Worm (Caenorhabditis elegans) whole organism, late embryonic: ENCODE measurements around the gene hex-2.

Experiments
- C38D4.7 ChIP-seq: fragments of 200-800 bp; sonication (Bioruptor generic); optimal IDR thresholded peaks from 2 replicates; lab custom pipeline; 2018; ENCODE audit warnings: mild to moderate bottlenecking, missing genetic modification characterization, moderate library complexity, missing compliant biosample characterization
- F13H6.1 ChIP-seq: sonication (generic microtip); optimal IDR thresholded peaks from 2 replicates; lab custom pipeline; 2016; ENCODE audit warnings: missing genetic modification characterization, missing compliant biosample characterization
- K09A11.1 ChIP-seq: sonication (generic microtip); optimal IDR thresholded peaks from 2 replicates; lab custom pipeline; 2017; ENCODE audit warnings: antibody characterized with exemption, mild to moderate bottlenecking, missing genetic modification characterization, missing compliant biosample characterization; ENCODE audit not compliant: insufficient read depth
- T23F11.4 ChIP-seq: fragments of 200-800 bp; sonication (Bioruptor generic); optimal IDR thresholded peaks from 2 replicates; lab custom pipeline; 2018; ENCODE audit warnings: mild to moderate bottlenecking, missing genetic modification characterization, missing compliant biosample characterization
- Y22D7AL.16 ChIP-seq: sonication (generic microtip); optimal IDR thresholded peaks from 2 replicates; lab custom pipeline; 2016; ENCODE audit warnings: missing genetic modification characterization, missing compliant biosample characterization
- ceh-18 ChIP-seq: sonication (generic microtip); optimal IDR thresholded peaks from 2 replicates; lab custom pipeline; 2016; ENCODE audit warnings: missing genetic modification characterization, missing compliant biosample characterization
- ceh-19 ChIP-seq: fragments of 200-800 bp; sonication (Bioruptor generic); optimal IDR thresholded peaks from 2 replicates; lab custom pipeline; 2018; ENCODE audit warnings: mild to moderate bottlenecking, missing genetic modification characterization, missing compliant biosample characterization
- ceh-30 ChIP-seq: fragments of 150-350 bp; optimal IDR thresholded peaks from 2 replicates; lab custom pipeline; 2014; ENCODE audit warnings: missing biosample characterization, missing genetic modification characterization
- ceh-31 ChIP-seq: sonication (generic microtip); optimal IDR thresholded peaks from 2 replicates; lab custom pipeline; 2016; ENCODE audit warnings: missing genetic modification characterization, missing compliant biosample characterization
- ceh-34 ChIP-seq: sonication (generic microtip); optimal IDR thresholded peaks from 2 replicates; lab custom pipeline; 2016; ENCODE audit warnings: mild to moderate bottlenecking, missing genetic modification characterization, missing compliant biosample characterization
- ceh-6 ChIP-seq: fragments of 200-800 bp; sonication (Bioruptor generic); optimal IDR thresholded peaks from 2 replicates; lab custom pipeline; 2018; ENCODE audit warnings: mild to moderate bottlenecking, missing genetic modification characterization, missing compliant biosample characterization
- ceh-9 ChIP-seq: sonication (generic microtip); optimal IDR thresholded peaks from 2 replicates; lab custom pipeline; 2016; ENCODE audit warnings: mild to moderate bottlenecking, missing genetic modification characterization, inconsistent platforms, missing compliant biosample characterization
- che-1 ChIP-seq: sonication (generic microtip); optimal IDR thresholded peaks from 2 replicates; lab custom pipeline; 2016; ENCODE audit warnings: mild to moderate bottlenecking, missing genetic modification characterization, missing compliant biosample characterization
- dve-1 ChIP-seq: sonication (generic microtip); optimal IDR thresholded peaks from 2 replicates; lab custom pipeline; 2017; ENCODE audit warnings: antibody characterized with exemption, mild to moderate bottlenecking, missing genetic modification characterization, missing compliant biosample characterization
- elt-2 ChIP-seq: sonication (generic microtip); optimal IDR thresholded peaks from 2 replicates; lab custom pipeline; 2016; ENCODE audit warnings: missing genetic modification reagents, missing genetic modification characterization, missing compliant biosample characterization
- ets-4 ChIP-seq: sonication (generic microtip); optimal IDR thresholded peaks from 2 replicates; lab custom pipeline; 2016; ENCODE audit warnings: missing genetic modification characterization, missing compliant biosample characterization
- fkh-6 ChIP-seq: sonication (generic microtip); optimal IDR thresholded peaks from 2 replicates; lab custom pipeline; 2016; ENCODE audit warnings: missing genetic modification characterization, missing compliant biosample characterization
- gmeb-2 ChIP-seq: sonication (generic microtip); optimal IDR thresholded peaks from 2 replicates; lab custom pipeline; 2016; ENCODE audit warnings: missing genetic modification characterization, inconsistent platforms, missing compliant biosample characterization
- hlh-8 ChIP-seq: sonication (generic microtip); optimal IDR thresholded peaks from 2 replicates; lab custom pipeline; 2016; ENCODE audit warnings: missing genotype, missing genetic modification characterization, missing compliant biosample characterization
- lim-6 ChIP-seq: sonication (generic microtip); optimal IDR thresholded peaks from 2 replicates; lab custom pipeline; 2016; ENCODE audit warnings: missing genetic modification characterization, missing compliant biosample characterization
- madf-2 ChIP-seq: sonication (generic microtip); optimal IDR thresholded peaks from 2 replicates; lab custom pipeline; 2017; ENCODE audit warnings: missing genetic modification characterization, missing compliant biosample characterization
- mec-3 ChIP-seq: sonication (generic microtip); optimal IDR thresholded peaks from 2 replicates; lab custom pipeline; 2016; ENCODE audit warnings: borderline replicate concordance, missing genetic modification characterization, missing compliant biosample characterization
- nfya-1 ChIP-seq: sonication (generic microtip); optimal IDR thresholded peaks from 2 replicates; lab custom pipeline; 2017; ENCODE audit warnings: missing genetic modification characterization, mild to moderate bottlenecking, missing compliant biosample characterization, antibody characterized with exemption, moderate library complexity
- nhr-11 ChIP-seq: fragments of 150-350 bp; optimal IDR thresholded peaks from 2 replicates; lab custom pipeline; 2014; ENCODE audit warnings: missing biosample characterization, missing genetic modification characterization
- nhr-232 ChIP-seq: sonication (generic microtip); optimal IDR thresholded peaks from 2 replicates; lab custom pipeline; 2016; ENCODE audit warnings: missing genetic modification characterization, missing compliant biosample characterization
- pag-3 ChIP-seq: sonication (generic microtip); optimal IDR thresholded peaks from 2 replicates; lab custom pipeline; 2016; ENCODE audit warnings: missing compliant biosample characterization, missing genetic modification characterization, borderline replicate concordance
- pax-1 ChIP-seq: fragments of 150-350 bp; optimal IDR thresholded peaks from 2 replicates; lab custom pipeline; 2014; ENCODE audit warnings: missing biosample characterization, missing genetic modification characterization
- pros-1 ChIP-seq: fragments of 150-350 bp; optimal IDR thresholded peaks from 2 replicates; lab custom pipeline; 2014; ENCODE audit warnings: missing biosample characterization, missing genetic modification reagents, missing genetic modification characterization
- sox-2 ChIP-seq: fragments of 200-800 bp; sonication (Bioruptor generic); IDR thresholded peaks from 2 replicates; pipeline ENCODE4 v1.3.6; 2022; ENCODE audit warnings: missing genetic modification reagents, missing genetic modification characterization, missing compliant biosample characterization
- tbx-2 ChIP-seq: sonication (generic microtip); optimal IDR thresholded peaks from 2 replicates; lab custom pipeline; 2016; ENCODE audit warnings: missing genetic modification characterization, missing compliant biosample characterization
- unc-3 ChIP-seq, 2 experiments: fragments of 200-800 bp in 1 of 2; sonication (Bioruptor generic) in 1 of 2; sonication (generic microtip) in 1 of 2; conservative IDR thresholded peaks in 1 of 2; optimal IDR thresholded peaks in 1 of 2; 2 replicates each; pipeline versions ENCODE4 v1.3.6 to Lab custom; 2016 to 2022; ENCODE audit warnings: missing compliant biosample characterization in 2 of 2, missing genetic modification characterization in 2 of 2, missing genetic modification reagents in 1 of 2
- unc-42 ChIP-seq: sonication (generic microtip); optimal IDR thresholded peaks from 2 replicates; lab custom pipeline; 2016; ENCODE audit warnings: missing genotype, missing genetic modification characterization, missing compliant biosample characterization
- unc-55 ChIP-seq: sonication (generic microtip); optimal IDR thresholded peaks from 2 replicates; lab custom pipeline; 2017; ENCODE audit warnings: missing biosample characterization, missing genetic modification reagents, missing genetic modification characterization
- unc-86 ChIP-seq: sonication (generic microtip); optimal IDR thresholded peaks from 2 replicates; lab custom pipeline; 2016; ENCODE audit warnings: missing genetic modification characterization, missing compliant biosample characterization
- ztf-16 ChIP-seq: sonication (generic microtip); optimal IDR thresholded peaks from 2 replicates; lab custom pipeline; 2017; ENCODE audit warnings: missing genetic modification characterization, missing compliant biosample characterization

hex-2 gene

DNA sequence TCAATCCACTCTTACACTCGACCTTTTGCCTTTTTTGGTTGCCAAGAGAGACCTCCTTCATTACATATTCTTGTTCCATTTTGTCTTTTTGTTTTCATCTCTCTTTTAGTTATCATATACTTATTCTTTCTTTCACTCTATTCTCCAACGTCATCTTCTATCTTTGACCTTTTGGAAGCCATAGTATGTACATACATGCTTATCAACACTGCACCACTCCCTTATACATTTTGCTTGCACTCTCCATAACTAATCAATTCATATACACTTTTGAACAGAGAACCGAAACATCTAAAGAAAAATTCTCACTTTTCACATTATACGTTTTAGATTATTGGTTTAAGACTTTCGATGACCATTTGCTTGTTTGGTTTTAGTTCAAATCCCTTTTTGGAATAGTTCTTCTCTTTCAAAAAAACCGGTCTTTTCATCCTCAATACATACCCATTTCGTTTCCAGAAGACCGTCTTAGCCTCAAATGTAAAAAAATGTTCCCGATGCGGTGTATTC is at the start of gene hex-2:
Gene hex-2, plus strand, starts transcription at position 460 of the 510 bp plus-strand sequence.
- TF ChIP-seq hlh-8 (tag; lab: Kevin White, UChicago) (no peak), ceh-18 (tag; lab: Kevin White, UChicago) (no peak), elt-2 (tag; lab: Kevin White, UChicago) (peak; percentile 17), unc-42 (tag; lab: Kevin White, UChicago) (no peak), nhr-11 (tag; lab: Kevin White, UChicago) (no peak), dve-1 (tag; lab: Kevin White, UChicago) (no peak), lim-6 (tag; lab: Kevin White, UChicago) (no peak), ceh-34 (tag; lab: Kevin White, UChicago) (no peak)

DNA sequence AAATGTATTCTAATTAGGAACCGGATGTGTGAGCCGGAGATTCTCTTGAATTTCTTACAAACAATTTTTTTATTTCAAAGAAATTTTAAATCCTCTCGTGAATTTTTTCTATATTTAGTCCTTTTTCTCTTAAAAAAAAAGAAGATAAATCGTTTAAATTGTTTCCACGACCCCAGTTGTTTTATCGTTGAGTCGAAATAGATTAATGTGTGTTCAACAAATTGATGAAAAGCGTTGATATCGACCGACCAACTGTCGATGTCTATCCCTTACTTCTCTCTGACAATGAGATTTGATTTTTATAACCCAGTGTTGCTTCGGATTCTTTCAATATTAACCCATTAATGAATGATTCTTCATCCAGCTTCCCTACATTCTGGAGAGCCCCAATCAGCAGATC is 48.0 kb upstream of the hex-2 start, which contains the start of gene CD4.1:
Gene CD4.1, plus strand, starts transcription at position 301 of the 400 bp plus-strand sequence.
- no peak for TF ChIP-seq ztf-16
- no peak for TF ChIP-seq ets-4 (tag; lab: Kevin White, UChicago)
- TF ChIP-seq nhr-232 (tag; lab: Kevin White, UChicago) = no peak
- TF ChIP-seq pax-1 (tag; lab: Kevin White, UChicago) = no peak
- TF ChIP-seq che-1 (tag; lab: Kevin White, UChicago) = no peak
- TF ChIP-seq F13H6.1 = no peak
- TF ChIP-seq madf-2 = no peak
- TF ChIP-seq unc-55 (GFP tag; lab: Kevin White, UChicago) = no peak
- TF ChIP-seq ceh-6 = no peak
- TF ChIP-seq K09A11.1 (tag; lab: Kevin White, UChicago) = no peak
- TF ChIP-seq unc-3 (GFP tag; conservative IDR thresholded peaks at IDR 0.05; lab: Robert Waterston, UW) = no peak
- no peak for TF ChIP-seq unc-3 (tag; optimal IDR thresholded peaks at IDR 0.05; lab: Kevin White, UChicago)
- no peak for TF ChIP-seq ceh-31 (tag; lab: Kevin White, UChicago)
- no peak for TF ChIP-seq fkh-6
- TF ChIP-seq ceh-9 (tag; lab: Kevin White, UChicago) = no peak
- TF ChIP-seq ceh-30 (tag; lab: Kevin White, UChicago) = no peak
- TF ChIP-seq ceh-19 (GFP tag; lab: Kevin White, UChicago) = no peak
- no peak for TF ChIP-seq lim-6 (tag; lab: Kevin White, UChicago)

DNA sequence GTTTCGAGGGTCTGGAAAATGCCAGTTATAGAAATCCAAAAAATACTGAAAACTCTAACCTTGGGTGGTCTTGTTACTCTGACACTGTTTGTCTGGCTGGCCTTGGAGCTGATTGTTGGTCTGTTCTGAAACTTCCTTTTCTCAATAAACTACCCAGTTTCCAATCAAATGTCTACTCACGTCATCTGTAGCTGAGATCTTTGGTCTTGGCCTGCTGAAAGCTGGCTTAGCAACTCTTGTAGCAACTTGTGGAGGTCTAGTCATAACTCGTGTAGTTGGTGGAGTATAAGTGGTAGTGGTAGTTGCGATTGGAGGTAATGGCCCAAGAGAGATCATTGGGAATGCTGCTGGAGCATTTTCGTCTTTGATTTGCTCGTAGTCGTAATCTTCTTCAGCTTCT is 44.1 kb upstream of the hex-2 start:
- TF ChIP-seq T23F11.4 (no peak), nfya-1 (no peak), pros-1 (tag; lab: Kevin White, UChicago) (no peak), pag-3 (tag; lab: Kevin White, UChicago) (no peak), ceh-19 (GFP tag; lab: Kevin White, UChicago) (no peak), Y22D7AL.16 (tag; lab: Kevin White, UChicago) (no peak)
- TF ChIP-seq, all 69 proteins: peak for 0

DNA sequence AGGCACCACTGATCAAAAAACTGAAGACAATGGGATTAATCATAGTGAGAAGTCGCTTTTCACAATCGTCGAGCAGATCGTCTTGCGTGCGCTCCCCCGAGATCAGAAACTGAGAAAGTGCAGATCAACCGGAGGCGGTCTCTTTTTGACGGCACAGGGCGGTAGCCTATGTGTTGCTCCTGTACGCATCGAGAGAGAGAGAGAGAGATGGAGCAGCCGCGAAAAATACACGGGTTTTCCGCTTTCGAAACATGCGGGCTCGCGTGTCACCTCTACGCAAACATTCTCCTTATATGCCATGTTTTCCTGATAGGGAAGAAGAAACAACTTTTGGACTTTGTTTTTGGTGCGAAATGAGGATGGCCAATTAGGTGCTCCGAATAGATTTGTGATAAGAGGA is 41.1 kb upstream of the hex-2 start, which contains the start of gene lrpc-1:
Gene lrpc-1, minus strand, starts transcription at position 101 of the 400 bp plus-strand sequence.
- TF ChIP-seq gmeb-2 (tag; lab: Kevin White, UChicago) (no peak), T23F11.4 (no peak), tbx-2 (tag; lab: Kevin White, UChicago) (no peak), mec-3 (tag; lab: Kevin White, UChicago) (no peak), K09A11.1 (tag; lab: Kevin White, UChicago) (no peak), C38D4.7 (GFP tag; lab: Kevin White, UChicago) (no peak), ceh-19 (GFP tag; lab: Kevin White, UChicago) (no peak), unc-86 (tag; lab: Kevin White, UChicago) (no peak), sox-2 (GFP tag; lab: Robert Waterston, UW) (no peak), unc-42 (tag; lab: Kevin White, UChicago) (no peak), ets-4 (tag; lab: Kevin White, UChicago) (no peak)
